Fruit fly (Drosophila melanogaster) whole organism, embryonic: ENCODE measurements around the gene Jhbp2.

Experiments used
- Awh ChIP-seq: fragments of 200-800 bp; sonication (Bioruptor generic); IDR thresholded peaks from 2 replicates; pipeline ENCODE4, ENCODE4 v1.3.6; 2022; ENCODE audit warnings: missing biosample characterization, missing genetic modification characterization
- CG10147 ChIP-seq: fragments of 200-800 bp; sonication (Bioruptor generic); optimal IDR thresholded peaks from 2 replicates; lab custom pipeline; 2019; ENCODE audit warnings: missing biosample characterization, mild to moderate bottlenecking, missing genetic modification characterization, moderate library complexity
- CG10462 ChIP-seq: fragments of 200-800 bp; sonication (Bioruptor generic); optimal IDR thresholded peaks from 2 replicates; lab custom pipeline; 2016; ENCODE audit warnings: missing biosample characterization, missing genetic modification characterization
- CG10959 ChIP-seq: fragments of 200-800 bp; sonication (Bioruptor generic); IDR thresholded peaks from 2 replicates; pipeline ENCODE4 v1.3.6; 2022; ENCODE audit warnings: missing biosample characterization, missing genetic modification characterization
- CG11456 ChIP-seq: fragments of 200-800 bp; sonication (Bioruptor generic); IDR thresholded peaks from 3 replicates; pipeline ENCODE4 v1.3.6; 2022; ENCODE audit warnings: missing biosample characterization, missing genetic modification characterization
- CG11695 ChIP-seq: fragments of 200-800 bp; sonication (Bioruptor generic); IDR thresholded peaks from 3 replicates; pipeline ENCODE4 v1.3.6; 2022; ENCODE audit warnings: missing biosample characterization, missing genetic modification characterization
- CG12391 ChIP-seq: fragments of 200-800 bp; sonication (Bioruptor generic); optimal IDR thresholded peaks from 3 replicates; lab custom pipeline; 2018; ENCODE audit warnings: missing biosample characterization, mild to moderate bottlenecking, missing genetic modification characterization, moderate library complexity
- CG14441 ChIP-seq: fragments of 200-800 bp; sonication (Bioruptor generic); IDR thresholded peaks from 2 replicates; pipeline ENCODE4 v1.3.6; 2022; ENCODE audit warnings: missing biosample characterization, missing genetic modification characterization
- CG14710 ChIP-seq: fragments of 200-800 bp; sonication (Bioruptor generic); optimal IDR thresholded peaks from 3 replicates; lab custom pipeline; 2019; ENCODE audit warnings: missing biosample characterization, mild to moderate bottlenecking, missing genetic modification characterization, moderate library complexity
- CG15073 ChIP-seq: fragments of 200-800 bp; sonication (Bioruptor generic); optimal IDR thresholded peaks from 2 replicates; lab custom pipeline; 2016; ENCODE audit warnings: missing biosample characterization, missing genetic modification characterization
- CG15269 ChIP-seq: fragments of 200-800 bp; sonication (Bioruptor generic); optimal IDR thresholded peaks from 2 replicates; lab custom pipeline; 2018; ENCODE audit warnings: missing biosample characterization, mild to moderate bottlenecking, missing genetic modification characterization, moderate library complexity
- CG15479 ChIP-seq: fragments of 200-800 bp; sonication (Bioruptor generic); optimal IDR thresholded peaks from 3 replicates; lab custom pipeline; 2019; ENCODE audit warnings: missing biosample characterization, mild to moderate bottlenecking, missing genetic modification characterization, moderate library complexity
- CG18619 ChIP-seq: fragments of 200-800 bp; sonication (Bioruptor generic); optimal IDR thresholded peaks from 3 replicates; lab custom pipeline; 2017; ENCODE audit warnings: missing biosample characterization, mild to moderate bottlenecking, missing genetic modification characterization
- CG31441 ChIP-seq: fragments of 200-800 bp; sonication (Bioruptor generic); IDR thresholded peaks from 2 replicates; pipeline ENCODE4 v1.3.6; 2022; ENCODE audit warnings: missing biosample characterization, missing genetic modification characterization
- CG33557 ChIP-seq: fragments of 200-800 bp; sonication (Bioruptor generic); optimal IDR thresholded peaks from 2 replicates; lab custom pipeline; 2019; ENCODE audit warnings: missing biosample characterization, mild to moderate bottlenecking, missing genetic modification characterization, moderate library complexity
- CG5180 ChIP-seq: fragments of 200-800 bp; sonication (Bioruptor generic); optimal IDR thresholded peaks from 3 replicates; lab custom pipeline; 2017; ENCODE audit warnings: missing biosample characterization, missing genetic modification characterization, mild to moderate bottlenecking, moderate library complexity, missing genetic modification reagents
- CG6272 ChIP-seq: fragments of 200-800 bp; sonication (Bioruptor generic); IDR thresholded peaks from 2 replicates; pipeline ENCODE4 v1.3.6; 2022; ENCODE audit warnings: missing biosample characterization, missing genetic modification characterization
- CG7357 ChIP-seq: fragments of 200-800 bp; sonication (Bioruptor generic); IDR thresholded peaks from 3 replicates; pipeline ENCODE4 v1.3.6; 2022; ENCODE audit warnings: missing biosample characterization, missing genetic modification characterization
- CG7839 ChIP-seq: fragments of 200-800 bp; sonication (Bioruptor generic); optimal IDR thresholded peaks from 3 replicates; lab custom pipeline; 2018; ENCODE audit warnings: missing biosample characterization, mild to moderate bottlenecking, missing genetic modification characterization, moderate library complexity
- CG8290 ChIP-seq, 3 experiments: fragments of 200-800 bp; sonication (Bioruptor generic); optimal IDR thresholded peaks; 2 replicates each; lab custom pipeline; 2016 to 2019; ENCODE audit warnings: missing biosample characterization in 3 of 3, missing genetic modification characterization in 3 of 3, mild to moderate bottlenecking in 2 of 3, moderate library complexity in 1 of 3
- Drgx ChIP-seq: fragments of 200-800 bp; sonication (Bioruptor generic); IDR thresholded peaks from 2 replicates; pipeline ENCODE4 v1.3.6; 2022; ENCODE audit warnings: missing biosample characterization, missing genetic modification characterization
- E2f1 ChIP-seq: fragments of 200-800 bp; sonication (Bioruptor generic); IDR thresholded peaks from 2 replicates; pipeline ENCODE4 v1.3.6; 2022; ENCODE audit warnings: missing biosample characterization, missing genetic modification characterization
- Elba2 ChIP-seq: fragments of 200-800 bp; sonication (Bioruptor generic); optimal IDR thresholded peaks from 3 replicates; lab custom pipeline; 2016; ENCODE audit warnings: missing biosample characterization, missing genetic modification characterization
- Max ChIP-seq: fragments of 200-800 bp; sonication (Bioruptor generic); optimal IDR thresholded peaks from 2 replicates; lab custom pipeline; 2016; ENCODE audit warnings: missing biosample characterization, mild to moderate bottlenecking, missing genetic modification characterization
- Med ChIP-seq: fragments of 200-800 bp; sonication (Bioruptor generic); peaks from one replicate; lab custom pipeline; 2016; ENCODE audit warnings: missing biosample characterization, missing genetic modification characterization, mild to moderate bottlenecking, inconsistent platforms, moderate library complexity
- Poxn ChIP-seq: fragments of 200-800 bp; sonication (Bioruptor generic); IDR thresholded peaks from 2 replicates; pipeline ENCODE4 v1.3.6; 2022; ENCODE audit warnings: missing biosample characterization, missing genetic modification characterization
- Spps ChIP-seq: fragments of 200-800 bp; sonication (Bioruptor generic); optimal IDR thresholded peaks from 2 replicates; lab custom pipeline; 2018; ENCODE audit warnings: missing biosample characterization, mild to moderate bottlenecking, missing genetic modification characterization
- Xrp1 ChIP-seq: fragments of 200-800 bp; sonication (Bioruptor generic); IDR thresholded peaks from 2 replicates; pipeline ENCODE4 v1.3.6; 2022; ENCODE audit warnings: missing biosample characterization, missing genetic modification characterization
- abd-A ChIP-seq: fragments of 200-800 bp; sonication (Bioruptor generic); optimal IDR thresholded peaks from 3 replicates; lab custom pipeline; 2019; ENCODE audit warnings: missing biosample characterization, mild to moderate bottlenecking, missing genetic modification characterization, moderate library complexity
- ci ChIP-seq: fragments of 200-800 bp; sonication (Bioruptor generic); IDR thresholded peaks from 3 replicates; pipeline ENCODE4 v1.3.6; 2022; ENCODE audit warnings: missing biosample characterization, missing genetic modification characterization
- crol ChIP-seq: fragments of 200-800 bp; sonication (Bioruptor generic); IDR thresholded peaks from 2 replicates; pipeline ENCODE4 v1.3.6; 2022; ENCODE audit warnings: missing biosample characterization, missing genetic modification characterization
- ftz-f1 ChIP-seq: fragments of 200-800 bp; sonication (Bioruptor generic); optimal IDR thresholded peaks from 2 replicates; lab custom pipeline; 2016; ENCODE audit warnings: missing biosample characterization, missing genetic modification characterization
- grn ChIP-seq: fragments of 200-800 bp; sonication (Bioruptor generic); optimal IDR thresholded peaks from 3 replicates; lab custom pipeline; 2017; ENCODE audit warnings: missing biosample characterization, missing genetic modification characterization
- hkb ChIP-seq, 2 experiments: fragments of 200-800 bp in 1 of 2; fragments of >200 bp in 1 of 2; sonication (Bioruptor generic) in 1 of 2; IDR thresholded peaks in 1 of 2; optimal IDR thresholded peaks in 1 of 2; 2 replicates each; pipeline versions ENCODE4 v1.3.6 to Lab custom; 2017 to 2022; ENCODE audit warnings: missing biosample characterization in 1 of 2, missing genetic modification characterization in 1 of 2
- inv ChIP-seq: fragments of 200-800 bp; sonication (Bioruptor generic); IDR thresholded peaks from 2 replicates; pipeline ENCODE4 v1.3.6; 2022; ENCODE audit warnings: missing biosample characterization, missing genetic modification characterization; ENCODE audit not compliant: partially characterized antibody
- jumu ChIP-seq: fragments of 200-800 bp; sonication (Bioruptor generic); optimal IDR thresholded peaks from 3 replicates; lab custom pipeline; 2016; ENCODE audit warnings: missing biosample characterization, missing genetic modification characterization
- kay ChIP-seq: fragments of 200-800 bp; sonication (Bioruptor generic); optimal IDR thresholded peaks from 2 replicates; lab custom pipeline; 2016; ENCODE audit warnings: missing biosample characterization, missing genetic modification characterization
- oc ChIP-seq: fragments of 200-800 bp; sonication (Bioruptor generic); optimal IDR thresholded peaks from 2 replicates; lab custom pipeline; 2018; ENCODE audit warnings: missing biosample characterization, mild to moderate bottlenecking, missing genetic modification characterization, moderate library complexity
- pan ChIP-seq, 4 experiments: fragments of >200 bp in 3 of 4; fragments of 200-800 bp in 1 of 4; sonication (Bioruptor generic) in 1 of 4; optimal IDR thresholded peaks in 3 of 4; IDR thresholded peaks in 1 of 4; 2 replicates each; pipeline versions ENCODE4 v1.3.6 to Lab custom; 2017 to 2022; ENCODE audit warnings: missing biosample characterization in 2 of 4, missing genetic modification characterization in 2 of 4, mixed read lengths in 1 of 4
- pita ChIP-seq: fragments of 200-800 bp; sonication (Bioruptor generic); optimal IDR thresholded peaks from 2 replicates; lab custom pipeline; 2017; ENCODE audit warnings: missing biosample characterization, mild to moderate bottlenecking, missing genetic modification characterization
- pum ChIP-seq: fragments of 200-800 bp; sonication (Bioruptor generic); optimal IDR thresholded peaks from 2 replicates; lab custom pipeline; 2016; ENCODE audit warnings: missing biosample characterization, missing genetic modification characterization
- sens ChIP-seq: fragments of 200-800 bp; sonication (Bioruptor generic); peaks from one replicate; lab custom pipeline; 2016; ENCODE audit warnings: missing biosample characterization, missing genetic modification characterization
- shn ChIP-seq: fragments of 200-800 bp; sonication (Bioruptor generic); optimal IDR thresholded peaks from 3 replicates; lab custom pipeline; 2016; ENCODE audit warnings: missing biosample characterization, missing genetic modification characterization
- sr ChIP-seq: fragments of 200-800 bp; sonication (Bioruptor generic); IDR thresholded peaks from 3 replicates; pipeline ENCODE4 v1.3.6; 2022; ENCODE audit warnings: missing biosample characterization, missing genetic modification characterization
- ssp ChIP-seq: fragments of 200-800 bp; sonication (Bioruptor generic); IDR thresholded peaks from 2 replicates; pipeline ENCODE4 v1.3.6; 2022; ENCODE audit warnings: missing biosample characterization, missing genetic modification characterization
- tx ChIP-seq: fragments of 200-800 bp; sonication (Bioruptor generic); optimal IDR thresholded peaks from 2 replicates; lab custom pipeline; 2016; ENCODE audit warnings: missing biosample characterization, missing genetic modification characterization
- vvl ChIP-seq: fragments of 200-800 bp; sonication (Bioruptor generic); IDR thresholded peaks from 2 replicates; pipeline ENCODE4 v1.3.6; 2022; ENCODE audit warnings: missing biosample characterization, missing genetic modification characterization
- z ChIP-seq: fragments of 200-800 bp; sonication (Bioruptor generic); IDR thresholded peaks from 3 replicates; pipeline ENCODE4 v1.3.6; 2022; ENCODE audit warnings: missing biosample characterization, missing genetic modification characterization
- zen2 ChIP-seq: fragments of 200-800 bp; sonication (Bioruptor generic); IDR thresholded peaks from 3 replicates; pipeline ENCODE4 v1.3.6; 2022; ENCODE audit warnings: missing biosample characterization, missing genetic modification characterization; ENCODE audit not compliant: partially characterized antibody

Jhbp2 gene

dm6 chr3R:4967281-4967680 is 6.1 kb upstream of the Jhbp2 start:
- no peak for TF ChIP-seq pum
- TF ChIP-seq Awh = no peak
- no peak for TF ChIP-seq CG10462 (GFP tag; lab: Kevin White, UChicago)
- TF ChIP-seq shn (GFP tag; lab: Kevin White, UChicago) = no peak
- no peak for TF ChIP-seq CG14710 (tag; lab: Kevin White, UChicago)
- no peak for TF ChIP-seq CG7839 (tag; lab: Kevin White, UChicago)
- TF ChIP-seq sr (GFP tag; lab: Robert Waterston, UW) = no peak
- peak; percentile 35 for TF ChIP-seq Med (GFP tag; lab: Kevin White, UChicago)
- TF ChIP-seq tx = no peak
- no peak for TF ChIP-seq CG8290 (GFP tag; optimal IDR thresholded peaks at IDR 0.05; lab: Kevin White, UChicago)
- no peak for TF ChIP-seq CG8290 (tag; optimal IDR thresholded peaks at IDR 0.05; lab: Kevin White, UChicago)
- no peak for TF ChIP-seq Max (GFP tag; lab: Kevin White, UChicago)
- TF ChIP-seq CG31441 (GFP tag; lab: Robert Waterston, UW) = no peak
- no peak for TF ChIP-seq Elba2 (GFP tag; lab: Kevin White, UChicago)
- no peak for TF ChIP-seq hkb (optimal IDR thresholded peaks at IDR 0.05; lab: Kevin White, UChicago)
- 0 out of 2 replicates have a peak, but pooled peaks have one; percentile 18 for TF ChIP-seq hkb (GFP tag; IDR thresholded peaks at IDR 0.05; lab: Robert Waterston, UW)
- TF ChIP-seq kay (GFP tag; lab: Kevin White, UChicago) = no peak
- TF ChIP-seq CG11456 = 0 out of 3 replicates have a peak, but pooled peaks have one; percentile 51
- TF ChIP-seq CG33557 = no peak
- 0 out of 2 replicates have a peak, but pooled peaks have one; percentile 17 for TF ChIP-seq Drgx (GFP tag; lab: Robert Waterston, UW)
- TF ChIP-seq CG11695 (GFP tag; lab: Robert Waterston, UW) = 0 out of 3 replicates have a peak, but pooled peaks have one; percentile 12
- no peak for TF ChIP-seq inv
- no peak for TF ChIP-seq ssp (GFP tag; lab: Robert Waterston, UW)
- no peak for TF ChIP-seq CG18619 (GFP tag; lab: Kevin White, UChicago)
- no peak for TF ChIP-seq CG6272 (GFP tag; lab: Robert Waterston, UW)
- TF ChIP-seq CG10959 (GFP tag; lab: Robert Waterston, UW) = no peak
- TF ChIP-seq CG7357 (GFP tag; lab: Robert Waterston, UW) = no peak
- no peak for TF ChIP-seq Xrp1 (GFP tag; lab: Robert Waterston, UW)
- peak; percentile 46 for TF ChIP-seq sens (GFP tag; lab: Kevin White, UChicago)
- TF ChIP-seq CG5180 = no peak
- no peak for TF ChIP-seq Poxn (GFP tag; lab: Robert Waterston, UW)
- TF ChIP-seq E2f1 (GFP tag; lab: Robert Waterston, UW) = no peak
- TF ChIP-seq CG14441 (GFP tag; lab: Robert Waterston, UW) = no peak
- TF ChIP-seq jumu (GFP tag; lab: Kevin White, UChicago) = no peak
- TF ChIP-seq pita (GFP tag; lab: Kevin White, UChicago) = no peak
- TF ChIP-seq CG15479 (GFP tag; lab: Kevin White, UChicago) = no peak

dm6 chr3R:4966246-4966937 is 5.2 kb upstream of the Jhbp2 start:
- TF ChIP-seq Awh (peak; percentile 33; the same call in 1 of the 2 replicates), grn (GFP tag; lab: Kevin White, UChicago) (peak; percentile 60), CG15269 (peak; percentile 67), CG15073 (GFP tag; lab: Kevin White, UChicago) (no peak), oc (tag; lab: Kevin White, UChicago) (peak; percentile 41), inv (no peak), pan (optimal IDR thresholded peaks at IDR 0.05; lab: Kevin White, UChicago) (no peak), pan (GFP tag; optimal IDR thresholded peaks at IDR 0.05 in 1 of 2, IDR thresholded peaks at IDR 0.05 in 1 of 2) (no peak), abd-A (peak; percentile 43), zen2 (GFP tag; lab: Robert Waterston, UW) (no peak), vvl (peak; percentile 61; the same call in 1 of the 2 replicates), crol (GFP tag; lab: Robert Waterston, UW) (peak; percentile 26; the same call in 1 of the 2 replicates), ftz-f1 (GFP tag; lab: Kevin White, UChicago) (peak; percentile 44), CG12391 (tag; lab: Kevin White, UChicago) (no peak), CG10147 (GFP tag; lab: Kevin White, UChicago) (no peak), z (GFP tag; lab: Robert Waterston, UW) (peak; percentile 69; the same call in 1 of the 3 replicates), ci (no peak), Spps (tag; lab: Kevin White, UChicago) (no peak)
